Worm (Caenorhabditis elegans): ENCODE measurements around the gene Y53G8AR.5.

DNA sequence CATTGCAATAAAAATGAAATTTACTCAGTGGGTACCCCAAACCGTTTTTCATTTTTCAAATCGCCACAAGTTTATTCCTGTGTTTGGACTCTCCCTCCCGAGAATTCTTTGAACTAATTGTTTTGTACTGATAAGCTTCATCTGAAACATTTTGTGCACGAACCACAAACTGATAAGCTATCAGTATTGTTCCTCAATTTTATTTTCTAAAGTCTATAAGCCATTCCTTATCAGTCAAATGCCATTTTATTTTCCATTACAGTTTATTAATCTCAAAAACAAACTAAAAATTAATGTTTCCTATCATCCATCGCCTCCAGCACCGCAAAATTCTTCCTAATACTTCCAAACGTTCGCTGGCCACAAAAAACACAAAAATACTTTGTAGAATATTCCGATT, 43.5 kb upstream of the Y53G8AR.5 start:
- TF ChIP-seq unc-62 (GFP tag; optimal IDR thresholded peaks at IDR 0.05) (no peak), nhr-25 (tag; optimal IDR thresholded peaks at IDR 0.05) (no peak)
